Fruit fly (Drosophila melanogaster): ENCODE results near the gene CG16986.
A peak's percentile ranks its signal among the peaks of the same experiment; 100 is the strongest.

Gene CG16986

DNA sequence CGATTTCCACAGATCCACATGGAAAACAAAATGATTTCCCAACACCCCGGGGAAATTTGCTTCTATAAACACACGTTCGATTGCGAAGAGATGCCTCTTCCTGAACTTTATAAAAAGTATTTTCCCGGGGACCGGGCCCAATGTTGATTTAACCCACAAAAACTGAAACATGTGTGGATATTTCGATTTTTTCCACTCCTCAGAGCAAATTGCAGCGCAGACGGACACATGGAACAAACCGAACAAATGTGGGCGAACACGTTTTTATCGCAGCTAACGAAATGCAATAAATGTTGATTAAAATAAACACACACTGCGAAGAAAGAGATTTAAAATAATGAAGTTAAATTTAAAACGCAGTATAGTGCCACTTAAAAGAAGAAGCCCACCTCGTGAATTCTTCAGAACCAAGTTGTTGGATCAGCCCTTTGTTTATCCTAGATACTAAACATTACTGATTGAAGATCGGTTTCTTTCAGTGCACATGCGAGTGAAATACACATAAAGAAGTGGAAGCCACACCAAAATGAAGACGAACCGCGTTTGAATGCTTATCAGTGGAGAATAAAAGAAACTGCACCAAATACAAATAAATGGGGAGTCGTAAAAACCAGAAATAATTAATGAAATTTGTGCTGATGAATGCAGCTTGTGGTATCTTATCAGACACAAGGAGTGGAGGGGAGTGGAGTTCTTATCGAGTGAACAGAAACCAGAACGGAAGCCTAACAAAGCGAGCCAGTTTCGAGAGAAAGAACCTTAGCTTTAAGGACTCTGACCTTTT lies 17.2 kb upstream of the CG16986 start (continued):
- TF ChIP-seq pan (optimal IDR thresholded peaks at IDR 0.05) = no peak
- peak in 1 of 2 experiments; percentile 91 for TF ChIP-seq pan (GFP tag; optimal IDR thresholded peaks at IDR 0.05 in 1 of 2, IDR thresholded peaks at IDR 0.05 in 1 of 2)
- TF ChIP-seq run (tag; optimal IDR thresholded peaks at IDR 0.05) = peak; percentile 81
- peak; percentile 84 for TF ChIP-seq ttk (GFP tag; IDR thresholded peaks at IDR 0.05)
- TF ChIP-seq pum (GFP tag; optimal IDR thresholded peaks at IDR 0.05) = peak; percentile 73
- no peak for TF ChIP-seq sc (optimal IDR thresholded peaks at IDR 0.05)
- TF ChIP-seq sc (GFP tag; optimal IDR thresholded peaks at IDR 0.05) = peak; percentile 80
- peak; percentile 88 for TF ChIP-seq Oli (tag; optimal IDR thresholded peaks at IDR 0.05)
- peak; percentile 76 for TF ChIP-seq gce (GFP tag; IDR thresholded peaks at IDR 0.05)
- TF ChIP-seq h (optimal IDR thresholded peaks at IDR 0.05) = no peak
- peak; percentile 87 for TF ChIP-seq Optix (GFP tag; IDR thresholded peaks at IDR 0.05)
- TF ChIP-seq CG4282 (GFP tag; optimal IDR thresholded peaks at IDR 0.05) = peak; percentile 17
- TF ChIP-seq CG7987 (GFP tag; optimal IDR thresholded peaks at IDR 0.05) = peak; percentile 56
- peak; percentile 90 for TF ChIP-seq CG31441 (GFP tag; IDR thresholded peaks at IDR 0.05)
- TF ChIP-seq NC2α (GFP tag; optimal IDR thresholded peaks at IDR 0.05) = peak; percentile 70
- peak; percentile 49 for TF ChIP-seq TFAM (GFP tag; optimal IDR thresholded peaks at IDR 0.05)
- TF ChIP-seq sens (GFP tag) = peak; percentile 96
- peak; percentile 90 for TF ChIP-seq Ptx1 (GFP tag; IDR thresholded peaks at IDR 0.05)
- TF ChIP-seq jing (GFP tag; optimal IDR thresholded peaks at IDR 0.05) = peak; percentile 73
- peak; percentile 72 to 74 for TF ChIP-seq Pdp1 (GFP tag; optimal IDR thresholded peaks at IDR 0.05)
- TF ChIP-seq Doc3 (GFP tag; IDR thresholded peaks at IDR 0.05; ENCODE audit: partially characterized antibody) = 0 out of 3 replicates have a peak, but pooled peaks have one; percentile 24
- peak; percentile 78 for TF ChIP-seq CG16863 (GFP tag; optimal IDR thresholded peaks at IDR 0.05)
- peak; percentile 64 for TF ChIP-seq tx (GFP tag; optimal IDR thresholded peaks at IDR 0.05)
- TF ChIP-seq Nf-YC (tag; optimal IDR thresholded peaks at IDR 0.05) = peak; percentile 24
- peak; percentile 82 for TF ChIP-seq Camta (GFP tag; optimal IDR thresholded peaks at IDR 0.05)
- TF ChIP-seq Hr3 (GFP tag; optimal IDR thresholded peaks at IDR 0.05) = peak; percentile 75
- no peak for TF ChIP-seq Hmx (GFP tag; optimal IDR thresholded peaks at IDR 0.05)
- TF ChIP-seq CG4707 (GFP tag; optimal IDR thresholded peaks at IDR 0.05) = peak; percentile 75
- peak; percentile 75 for TF ChIP-seq slp2 (GFP tag; optimal IDR thresholded peaks at IDR 0.05)
- peak; percentile 84 for TF ChIP-seq Nf-YA (GFP tag; IDR thresholded peaks at IDR 0.05)
- peak; percentile 74 for TF ChIP-seq sqz (GFP tag; optimal IDR thresholded peaks at IDR 0.05)
- TF ChIP-seq CG18262 (tag; optimal IDR thresholded peaks at IDR 0.05) = peak; percentile 89
- TF ChIP-seq CG12071 (GFP tag; optimal IDR thresholded peaks at IDR 0.05) = peak; percentile 77
- TF ChIP-seq CG33213 (GFP tag; optimal IDR thresholded peaks at IDR 0.05) = peak; percentile 82
- TF ChIP-seq gsb (GFP tag; IDR thresholded peaks at IDR 0.05) = no peak
- peak; percentile 74 for TF ChIP-seq zf30C (GFP tag; optimal IDR thresholded peaks at IDR 0.05)
- TF ChIP-seq Dref (GFP tag; IDR thresholded peaks at IDR 0.05) = no peak
- no peak for TF ChIP-seq CG16779 (GFP tag; IDR thresholded peaks at IDR 0.05)
- no peak for TF ChIP-seq Hr39 (optimal IDR thresholded peaks at IDR 0.05)
- peak; percentile 71 for TF ChIP-seq CG12942 (GFP tag; optimal IDR thresholded peaks at IDR 0.05)
- TF ChIP-seq CG6254 (GFP tag; optimal IDR thresholded peaks at IDR 0.05) = peak; percentile 87
- TF ChIP-seq dan (GFP tag; IDR thresholded peaks at IDR 0.05) = no peak
- no peak for TF ChIP-seq rib (GFP tag; IDR thresholded peaks at IDR 0.05)
- TF ChIP-seq CG17829 (tag; optimal IDR thresholded peaks at IDR 0.05) = peak; percentile 85
- peak; percentile 81 for TF ChIP-seq ewg (GFP tag; optimal IDR thresholded peaks at IDR 0.05)
- TF ChIP-seq CG6791 (GFP tag; IDR thresholded peaks at IDR 0.05; ENCODE audit: partially characterized antibody) = no peak
- TF ChIP-seq CG13775 (GFP tag; optimal IDR thresholded peaks at IDR 0.05) = peak; percentile 60
- TF ChIP-seq CG13894 (tag; optimal IDR thresholded peaks at IDR 0.05) = no peak
- TF ChIP-seq CG4730 (GFP tag; IDR thresholded peaks at IDR 0.05) = peak; percentile 76
- TF ChIP-seq ken (GFP tag; IDR thresholded peaks at IDR 0.05) = peak; percentile 91
- peak; percentile 85 for TF ChIP-seq CG2875 (GFP tag; optimal IDR thresholded peaks at IDR 0.05)

Data from whole organism, embryonic.